Worm (Caenorhabditis elegans) whole organism, L1 larva: Measurements from ENCODE around the gene R08A2.7.

Source experiments
- Y116A8C.19 ChIP-seq: sonication (generic microtip); optimal IDR thresholded peaks from 2 replicates; lab custom pipeline; 2016; ENCODE audit warnings: missing compliant biosample characterization, missing genetic modification characterization, borderline replicate concordance
- aly-2 ChIP-seq: fragments of 150-350 bp; optimal IDR thresholded peaks from 2 replicates; lab custom pipeline; 2014; ENCODE audit warnings: missing biosample characterization, missing genetic modification characterization
- ama-1 ChIP-seq: fragments of 150-350 bp; optimal IDR thresholded peaks from 2 replicates; lab custom pipeline; 2014
- blmp-1 ChIP-seq: fragments of 150-350 bp; optimal IDR thresholded peaks from 2 replicates; lab custom pipeline; 2014; ENCODE audit warnings: missing biosample characterization, missing genetic modification characterization
- ceh-82 ChIP-seq, 3 experiments: fragments of 150-350 bp in 1 of 3; sonication (generic microtip) in 2 of 3; optimal IDR thresholded peaks; 2 replicates each; lab custom pipeline; 2014 to 2017; ENCODE audit warnings: missing biosample characterization in 3 of 3, missing genetic modification characterization in 3 of 3
- ces-1 ChIP-seq: fragments of 150-350 bp; optimal IDR thresholded peaks from 2 replicates; lab custom pipeline; 2014; ENCODE audit warnings: missing biosample characterization, missing genetic modification reagents, missing genetic modification characterization
- efl-1 ChIP-seq, 4 experiments: fragments of 150-350 bp; optimal IDR thresholded peaks in 3 of 4; peaks in 1 of 4; 1 replicate in 1 of 4; 2 replicates in 3 of 4; lab custom pipeline; 2014; ENCODE audit warnings: missing biosample characterization in 2 of 4, missing genetic modification characterization in 2 of 4, missing genetic modification reagents in 2 of 4
- elt-3 ChIP-seq, 6 experiments: fragments of 150-350 bp in 1 of 6; sonication (generic microtip); optimal IDR thresholded peaks; 2 replicates each; lab custom pipeline; 2017 to 2018; ENCODE audit warnings: missing biosample characterization in 6 of 6, missing genetic modification characterization in 6 of 6, inconsistent platforms in 1 of 6
- fkh-10 ChIP-seq: sonication (generic microtip); optimal IDR thresholded peaks from 2 replicates; lab custom pipeline; 2017; ENCODE audit warnings: missing biosample characterization, missing genetic modification reagents, missing genetic modification characterization
- fkh-4 ChIP-seq: sonication (generic microtip); optimal IDR thresholded peaks from 2 replicates; lab custom pipeline; 2016; ENCODE audit warnings: missing compliant biosample characterization, missing genetic modification characterization, borderline replicate concordance
- irx-1 ChIP-seq: sonication (generic microtip); optimal IDR thresholded peaks from 2 replicates; lab custom pipeline; 2016; ENCODE audit warnings: missing genetic modification characterization, missing compliant biosample characterization
- isw-1 ChIP-seq: fragments of 200-800 bp; sonication (Bioruptor generic); IDR thresholded peaks from 2 replicates; pipeline ENCODE4 v1.3.6; 2022; ENCODE audit warnings: missing genetic modification characterization, missing compliant biosample characterization
- jun-1 ChIP-seq: fragments of 150-350 bp; optimal IDR thresholded peaks from 2 replicates; lab custom pipeline; 2014; ENCODE audit warnings: missing biosample characterization, missing genetic modification reagents, missing genetic modification characterization
- lin-13 ChIP-seq: fragments of 150-350 bp; optimal IDR thresholded peaks from 2 replicates; lab custom pipeline; 2014; ENCODE audit warnings: missing biosample characterization, missing genetic modification reagents, missing genetic modification characterization
- lin-14 ChIP-seq: fragments of 200-800 bp; sonication (Bioruptor generic); optimal IDR thresholded peaks from 2 replicates; lab custom pipeline; 2018; ENCODE audit warnings: mild to moderate bottlenecking, missing genetic modification characterization, moderate library complexity, missing compliant biosample characterization
- lin-15B ChIP-seq: fragments of 150-350 bp; sonication (generic microtip); optimal IDR thresholded peaks from 3 replicates; lab custom pipeline; 2014; ENCODE audit warnings: missing biosample characterization, missing genetic modification characterization
- lir-3 ChIP-seq: sonication (generic microtip); optimal IDR thresholded peaks from 2 replicates; lab custom pipeline; 2016; ENCODE audit warnings: mild to moderate bottlenecking, missing genetic modification characterization, moderate library complexity, missing compliant biosample characterization; ENCODE audit not compliant: poor library complexity
- mab-9 ChIP-seq: fragments of 200-800 bp; sonication (Bioruptor generic); IDR thresholded peaks from 2 replicates; pipeline ENCODE4 v1.3.6; 2022; ENCODE audit warnings: missing genetic modification reagents, missing genetic modification characterization, missing compliant biosample characterization
- nhr-12 ChIP-seq: sonication (generic microtip); optimal IDR thresholded peaks from 2 replicates; lab custom pipeline; 2017; ENCODE audit warnings: missing biosample characterization, missing genetic modification characterization
- nhr-20 ChIP-seq: sonication (generic microtip); optimal IDR thresholded peaks from 2 replicates; lab custom pipeline; 2016; ENCODE audit warnings: mild to moderate bottlenecking, missing genetic modification characterization, missing compliant biosample characterization
- nhr-28 ChIP-seq: fragments of 150-350 bp; optimal IDR thresholded peaks from 2 replicates; lab custom pipeline; 2014; ENCODE audit warnings: missing biosample characterization, missing genetic modification characterization
- nhr-47 ChIP-seq: sonication (generic microtip); optimal IDR thresholded peaks from 2 replicates; lab custom pipeline; 2016; ENCODE audit warnings: mild to moderate bottlenecking, missing genetic modification characterization, moderate library complexity, missing compliant biosample characterization
- nhr-71 ChIP-seq: sonication (generic microtip); optimal IDR thresholded peaks from 2 replicates; lab custom pipeline; 2016; ENCODE audit warnings: mild to moderate bottlenecking, missing genetic modification characterization, moderate library complexity, missing compliant biosample characterization
- nhr-84 ChIP-seq: sonication (generic microtip); optimal IDR thresholded peaks from 2 replicates; lab custom pipeline; 2017; ENCODE audit warnings: missing biosample characterization, missing genetic modification characterization
- nhr-85 ChIP-seq: sonication (generic microtip); peaks from one replicate; lab custom pipeline; 2016; ENCODE audit warnings: missing genetic modification characterization, inconsistent platforms, missing compliant biosample characterization
- pag-3 ChIP-seq: sonication (generic microtip); optimal IDR thresholded peaks from 2 replicates; lab custom pipeline; 2017; ENCODE audit warnings: missing genetic modification characterization, mild to moderate bottlenecking, missing compliant biosample characterization, antibody characterized with exemption, borderline replicate concordance; ENCODE audit not compliant: insufficient read depth
- pqm-1 ChIP-seq: sonication (generic microtip); optimal IDR thresholded peaks from 3 replicates; lab custom pipeline; 2017; ENCODE audit warnings: missing biosample characterization, missing genetic modification characterization
- rnt-1 ChIP-seq: sonication (generic microtip); optimal IDR thresholded peaks from 2 replicates; lab custom pipeline; 2016; ENCODE audit warnings: mild to moderate bottlenecking, missing genetic modification characterization, moderate library complexity, missing compliant biosample characterization
- snpc-4 ChIP-seq: fragments of 150-350 bp; optimal IDR thresholded peaks from 2 replicates; lab custom pipeline; 2014; ENCODE audit warnings: missing biosample characterization, missing genetic modification characterization
- snu-23 ChIP-seq: sonication (generic microtip); optimal IDR thresholded peaks from 2 replicates; lab custom pipeline; 2016; ENCODE audit warnings: missing genetic modification characterization, missing compliant biosample characterization
- sox-4 ChIP-seq: sonication (generic microtip); optimal IDR thresholded peaks from 2 replicates; lab custom pipeline; 2016; ENCODE audit warnings: missing genetic modification characterization, missing compliant biosample characterization
- sptf-1 ChIP-seq: fragments of 150-350 bp; optimal IDR thresholded peaks from 2 replicates; lab custom pipeline; 2014; ENCODE audit warnings: missing biosample characterization, missing genetic modification characterization
- swsn-7 ChIP-seq: sonication (generic microtip); optimal IDR thresholded peaks from 2 replicates; lab custom pipeline; 2016; ENCODE audit warnings: missing genetic modification characterization, missing compliant biosample characterization
- tbx-2 ChIP-seq: sonication (generic microtip); optimal IDR thresholded peaks from 2 replicates; lab custom pipeline; 2016; ENCODE audit warnings: missing genetic modification characterization, missing compliant biosample characterization
- unc-30 ChIP-seq: sonication (generic microtip); optimal IDR thresholded peaks from 2 replicates; lab custom pipeline; 2017; ENCODE audit warnings: missing biosample characterization, missing genetic modification characterization
- unc-62 ChIP-seq: fragments of 150-350 bp; optimal IDR thresholded peaks from 2 replicates; lab custom pipeline; 2014; ENCODE audit warnings: missing biosample characterization, missing genetic modification reagents, missing genetic modification characterization
- unc-86 ChIP-seq: sonication (generic microtip); optimal IDR thresholded peaks from 2 replicates; lab custom pipeline; 2016; ENCODE audit warnings: missing genetic modification characterization, missing compliant biosample characterization
- zag-1 ChIP-seq: fragments of 150-350 bp; optimal IDR thresholded peaks from 2 replicates; lab custom pipeline; 2014; ENCODE audit warnings: missing biosample characterization, missing genetic modification characterization

The R08A2.7 gene

DNA sequence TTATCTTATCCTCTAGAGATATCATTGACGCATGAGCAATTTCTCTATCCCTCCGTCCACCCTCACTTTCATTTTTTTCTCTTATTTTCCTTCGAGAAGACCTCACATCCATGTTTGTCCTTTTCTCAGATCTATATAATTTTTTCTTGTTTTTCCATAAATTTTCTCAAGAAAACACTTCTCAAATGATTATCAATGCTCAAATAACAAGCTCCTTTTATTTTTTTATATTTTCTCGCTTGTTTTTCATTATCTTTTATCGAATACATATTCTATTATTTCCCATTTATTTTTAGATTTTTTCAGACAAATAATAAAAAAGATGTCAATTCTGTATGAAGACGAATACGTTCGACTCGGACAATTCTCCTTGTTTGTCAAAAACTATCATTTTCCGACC, at the start of gene R08A2.7:
R08A2.7 (plus strand) TSS at position 301 of the 400 bp plus-strand sequence.
- TF ChIP-seq lin-13 (no peak), sptf-1 (no peak), mab-9 (GFP tag; lab: Robert Waterston, UW) (no peak), efl-1 (optimal IDR thresholded peaks at IDR 0.05; lab: Kevin White, UChicago) (no peak), efl-1 (GFP tag; optimal IDR thresholded peaks at IDR 0.05 in 1 of 2; lab: Kevin White, UChicago) (no peak), nhr-71 (tag; lab: Kevin White, UChicago) (no peak), rnt-1 (tag; lab: Kevin White, UChicago) (no peak), sox-4 (tag; lab: Kevin White, UChicago) (no peak), ces-1 (GFP tag; lab: Kevin White, UChicago) (no peak), swsn-7 (tag; lab: Kevin White, UChicago) (no peak), lin-15B (no peak), lin-14 (GFP tag; lab: Kevin White, UChicago) (no peak)

DNA sequence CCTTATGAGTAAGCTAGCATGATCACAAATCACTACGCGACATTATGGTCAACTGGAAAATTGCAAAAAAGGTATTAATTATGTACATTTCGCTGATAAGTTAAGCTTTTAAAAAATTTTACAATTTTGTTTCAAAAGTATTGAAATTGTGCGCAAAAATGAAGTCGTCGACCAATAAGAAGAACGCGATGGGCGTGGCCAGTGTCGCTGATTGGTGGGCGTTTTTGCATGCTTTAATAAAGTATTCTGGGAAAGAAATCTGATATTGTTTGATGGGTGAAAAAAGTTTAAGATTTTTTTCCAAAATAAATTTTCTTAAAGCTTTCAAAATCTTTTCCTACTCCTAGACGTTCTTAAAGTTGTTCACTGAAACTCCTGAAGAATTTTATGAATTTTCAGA, 44.8 kb upstream of the R08A2.7 start:
- TF ChIP-seq snpc-4 (tag; lab: Kevin White, UChicago) (no peak), pag-3 (tag; lab: Kevin White, UChicago) (no peak), tbx-2 (tag; lab: Kevin White, UChicago) (no peak), unc-30 (tag; lab: Kevin White, UChicago) (no peak), fkh-10 (GFP tag; lab: Kevin White, UChicago) (no peak)

DNA sequence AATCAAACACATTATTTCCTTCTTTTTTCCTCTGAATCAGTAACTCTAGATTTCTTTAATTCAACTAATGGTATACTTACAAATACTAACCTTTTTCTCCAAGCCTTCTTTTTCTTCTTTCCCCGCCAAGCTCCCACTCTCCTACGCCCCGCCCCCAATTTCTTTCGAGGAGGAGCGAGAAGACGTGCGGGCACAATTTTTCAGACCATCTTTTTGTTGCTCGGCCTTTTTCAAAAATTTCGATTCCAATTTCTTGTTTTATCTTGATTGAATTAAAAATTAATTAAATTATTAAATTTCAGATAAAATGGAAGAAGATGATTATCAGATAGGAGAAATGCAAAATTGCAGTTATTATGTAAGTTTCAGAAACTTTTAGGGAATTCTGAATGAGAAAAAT, 43.1 kb upstream of the R08A2.7 start, which contains the start of gene C47E8.3:
C47E8.3 (plus strand) TSS at position 301 of the 400 bp plus-strand sequence.
- TF ChIP-seq unc-86 (tag; lab: Kevin White, UChicago) (no peak), isw-1 (no peak), elt-3 (tag; optimal IDR thresholded peaks at IDR 0.05; lab: Kevin White, UChicago) (no peak)

DNA sequence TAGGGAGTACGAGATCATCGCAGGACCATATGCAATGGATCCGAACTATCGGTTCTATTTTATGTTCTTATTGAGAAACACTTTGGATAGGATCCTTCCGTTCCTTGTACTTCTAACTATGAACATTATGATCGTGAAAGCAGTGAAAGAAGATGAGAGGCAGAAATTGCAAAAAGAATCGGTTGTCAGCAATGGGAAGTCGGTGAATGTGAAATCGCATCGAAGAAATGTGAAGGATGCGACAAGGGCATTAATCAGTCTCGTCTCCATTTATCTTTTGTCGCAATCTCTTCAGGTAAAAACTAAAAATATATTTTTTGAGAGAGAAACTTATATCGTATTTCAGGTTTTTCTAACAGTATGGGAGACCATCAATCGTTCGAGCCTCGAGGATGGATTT, 40.2 kb upstream of the R08A2.7 start:
- TF ChIP-seq Y116A8C.19 (tag; lab: Kevin White, UChicago) (no peak), pqm-1 (no peak), rnt-1 (tag; lab: Kevin White, UChicago) (no peak), unc-62 (GFP tag; lab: Kevin White, UChicago) (no peak), lin-14 (GFP tag; lab: Kevin White, UChicago) (no peak), blmp-1 (tag; lab: Kevin White, UChicago) (peak; percentile 58), nhr-85 (peak; percentile 71)

DNA sequence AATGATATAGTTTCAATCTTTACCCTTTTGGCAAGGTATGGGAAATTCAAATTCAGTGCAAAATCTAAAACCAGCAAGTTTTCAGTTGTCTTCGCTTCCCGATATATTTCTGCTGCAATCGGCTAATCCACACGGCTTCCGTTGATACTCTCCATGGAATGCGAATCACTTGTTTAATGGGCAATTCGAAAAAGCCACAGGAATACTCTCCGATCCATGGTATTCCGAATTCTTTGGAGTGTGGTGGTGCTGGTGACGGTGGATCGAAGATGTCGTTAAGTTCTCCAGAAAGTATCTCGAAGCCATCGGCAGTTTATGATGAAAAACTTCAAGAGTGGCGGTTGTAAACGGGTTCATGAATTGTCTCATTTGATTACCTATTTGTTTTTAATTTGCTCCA, 39.8 kb upstream of the R08A2.7 start:
- no peak for TF ChIP-seq jun-1 (tag; lab: Kevin White, UChicago)
- TF ChIP-seq ama-1 (lab: Kevin White, UChicago): peak; percentile 22
- TF ChIP-seq efl-1 (optimal IDR thresholded peaks at IDR 0.05; lab: Kevin White, UChicago): no peak
- TF ChIP-seq efl-1 (GFP tag; optimal IDR thresholded peaks at IDR 0.05 in 1 of 2; lab: Kevin White, UChicago): peak in 1 of 2 experiments; percentile 81
- TF ChIP-seq, all 84 proteins: peak for 2

DNA sequence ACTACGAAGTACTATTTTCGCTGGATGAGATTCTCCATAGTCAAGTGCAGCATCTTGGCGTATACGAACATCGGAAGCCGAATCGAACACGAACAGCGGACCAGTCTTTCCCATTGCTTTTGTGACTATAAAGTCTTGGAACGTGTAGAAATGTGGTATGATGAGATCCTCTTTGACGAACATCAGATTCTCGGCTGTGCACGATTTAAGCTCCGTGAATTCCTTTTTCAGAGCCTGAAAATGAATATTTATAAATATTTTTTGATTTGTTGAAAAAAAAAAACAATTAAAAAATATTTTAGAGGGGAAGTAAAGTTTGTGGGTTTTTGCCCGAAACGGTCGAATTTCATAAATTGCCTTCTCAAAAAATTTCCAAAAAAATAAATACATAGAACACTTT, 39.2 kb upstream of the R08A2.7 start:
- TF ChIP-seq zag-1: no peak
- no peak for TF ChIP-seq efl-1 (optimal IDR thresholded peaks at IDR 0.05; lab: Kevin White, UChicago)
- peak in 1 of 2 experiments; percentile 90 for TF ChIP-seq efl-1 (GFP tag; optimal IDR thresholded peaks at IDR 0.05 in 1 of 2; lab: Kevin White, UChicago)

DNA sequence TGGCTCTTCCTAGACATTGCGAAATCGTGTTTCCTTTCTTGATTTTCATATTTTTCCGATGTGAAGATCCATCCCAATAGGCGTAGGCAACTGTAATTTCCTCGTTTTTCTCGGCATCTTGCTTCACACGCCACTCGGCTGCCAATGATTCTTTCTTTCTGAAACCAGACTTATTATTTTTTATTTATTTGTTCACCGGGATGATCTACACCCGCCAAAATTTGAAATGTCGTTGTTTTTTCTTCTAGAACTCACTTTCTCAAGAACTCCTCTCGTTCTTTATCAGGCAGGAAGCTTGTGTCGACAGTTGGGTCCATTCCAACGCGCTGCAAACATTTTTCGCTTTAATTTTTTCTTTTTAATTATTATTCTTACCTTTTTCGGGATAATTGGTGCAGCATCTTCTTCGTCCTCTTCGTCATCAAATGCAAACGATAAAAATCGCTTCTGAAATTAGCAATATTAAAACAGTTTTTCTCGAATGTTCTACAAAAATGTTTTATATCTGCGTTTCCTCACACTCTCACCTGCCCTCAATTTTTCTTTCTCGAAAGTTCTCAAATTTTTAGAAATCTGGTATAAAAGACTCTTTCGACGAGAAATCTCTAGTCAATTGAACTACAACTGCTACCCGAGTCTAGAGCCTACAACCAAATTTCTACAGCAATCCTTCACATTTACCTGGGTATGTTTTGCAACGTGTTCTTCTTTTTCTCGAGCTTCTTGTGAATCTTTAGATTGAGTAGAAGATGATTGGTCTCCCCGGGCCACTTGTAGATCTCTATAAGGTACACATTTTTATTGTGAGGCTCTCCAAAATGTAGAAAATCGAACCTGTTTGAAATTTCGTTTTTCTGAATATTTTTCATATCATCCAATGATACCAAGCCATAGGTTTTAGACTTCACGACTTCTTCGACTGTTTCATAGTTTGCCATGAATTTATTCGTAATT, 38.5 kb upstream of the R08A2.7 start, which contains the start of gene hsp-90:
hsp-90 (plus strand) TSS at position 560 of the 954 bp plus-strand sequence.
- TF ChIP-seq snu-23 (GFP tag; lab: Kevin White, UChicago): peak; percentile 3
- TF ChIP-seq rnt-1 (tag; lab: Kevin White, UChicago): no peak
- no peak for TF ChIP-seq nhr-28
- no peak for TF ChIP-seq Y116A8C.19 (tag; lab: Kevin White, UChicago)
- TF ChIP-seq jun-1 (tag; lab: Kevin White, UChicago): no peak
- TF ChIP-seq nhr-84 (tag; lab: Kevin White, UChicago): no peak
- TF ChIP-seq lir-3: no peak
- no peak for TF ChIP-seq ceh-82 (tag; optimal IDR thresholded peaks at IDR 0.05; lab: Kevin White, UChicago)
- no peak for TF ChIP-seq aly-2
- TF ChIP-seq nhr-47 (tag; lab: Kevin White, UChicago): no peak
- no peak for TF ChIP-seq elt-3 (tag; optimal IDR thresholded peaks at IDR 0.05; lab: Kevin White, UChicago)
- no peak for TF ChIP-seq unc-62 (GFP tag; lab: Kevin White, UChicago)
- no peak for TF ChIP-seq nhr-12 (tag; lab: Kevin White, UChicago)
- TF ChIP-seq nhr-20: peak; percentile 8
- TF ChIP-seq irx-1 (tag; lab: Kevin White, UChicago): no peak
- TF ChIP-seq fkh-4 (tag; lab: Kevin White, UChicago): no peak
